Worm (Caenorhabditis elegans) whole organism, young adult: ENCODE results near the gene dhhc-4.

Experiments used
- attf-6 ChIP-seq: fragments of 200-800 bp; sonication (Bioruptor generic); IDR thresholded peaks from 2 replicates; pipeline ENCODE4 v1.3.6; 2022; ENCODE audit warnings: missing genetic modification reagents, missing genetic modification characterization, missing compliant biosample characterization
- efl-1 ChIP-seq: fragments of 150-350 bp; optimal IDR thresholded peaks from 2 replicates; lab custom pipeline; 2014; ENCODE audit warnings: missing biosample characterization, missing genetic modification reagents, missing genetic modification characterization
- egl-44 ChIP-seq: fragments of 200-800 bp; sonication (Bioruptor generic); IDR thresholded peaks from 2 replicates; pipeline ENCODE4 v1.3.6; 2022; ENCODE audit warnings: missing genetic modification reagents, missing genetic modification characterization, missing compliant biosample characterization
- madf-6 ChIP-seq: fragments of 200-800 bp; sonication (Bioruptor generic); IDR thresholded peaks from 2 replicates; pipeline ENCODE4 v1.3.6; 2022; ENCODE audit warnings: missing genetic modification reagents, missing genetic modification characterization, missing compliant biosample characterization
- pha-4 ChIP-seq: fragments of 150-350 bp; sonication (generic microtip); optimal IDR thresholded peaks from 2 replicates; lab custom pipeline; 2014; ENCODE audit warnings: missing biosample characterization, missing genetic modification reagents, missing genetic modification characterization
- rec-8 ChIP-seq, 2 experiments: sonication (generic microtip); optimal IDR thresholded peaks; 2 replicates each; lab custom pipeline; 2016; ENCODE audit warnings: mild to moderate bottlenecking in 2 of 2, missing genetic modification characterization in 2 of 2, missing genetic modification reagents in 2 of 2, missing genotype in 2 of 2, missing biosample characterization in 1 of 2, missing compliant biosample characterization in 1 of 2, moderate library complexity in 1 of 2
- unc-62 ChIP-seq: fragments of 150-350 bp; optimal IDR thresholded peaks from 2 replicates; lab custom pipeline; 2014; ENCODE audit warnings: missing biosample characterization, missing genetic modification reagents, missing genetic modification characterization

DNA sequence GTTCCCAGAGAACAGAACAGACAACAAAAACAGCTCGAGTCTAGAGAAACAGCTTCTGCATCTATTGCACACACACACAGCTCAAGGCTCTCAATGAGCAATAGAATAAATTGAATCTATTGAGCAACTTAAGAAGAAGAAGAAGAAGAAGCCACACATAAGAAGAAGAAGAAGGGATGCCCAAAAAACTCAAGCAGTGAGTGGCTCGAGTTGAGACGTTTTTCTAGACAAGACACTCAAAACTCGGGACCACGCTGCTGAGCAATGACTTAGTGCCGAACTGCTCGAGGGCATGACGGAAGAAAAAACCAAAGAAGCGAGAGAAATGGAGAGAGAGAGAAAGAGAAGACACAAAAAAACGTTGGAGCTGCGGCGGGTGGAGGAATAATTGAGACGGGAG is 37.7 kb upstream of the dhhc-4 start:
- TF ChIP-seq pha-4 (tag; lab: Kevin White, UChicago) (no peak), egl-44 (GFP tag; lab: Robert Waterston, UW) (no peak), attf-6 (GFP tag; lab: Robert Waterston, UW) (no peak), efl-1 (GFP tag; lab: Kevin White, UChicago) (no peak), madf-6 (GFP tag; lab: Robert Waterston, UW) (no peak), unc-62 (no peak), rec-8 (tag; optimal IDR thresholded peaks at IDR 0.05; lab: Kevin White, UChicago) (no peak)
